Fruit fly (Drosophila melanogaster): ENCODE measurements around the gene nol.

DNA sequence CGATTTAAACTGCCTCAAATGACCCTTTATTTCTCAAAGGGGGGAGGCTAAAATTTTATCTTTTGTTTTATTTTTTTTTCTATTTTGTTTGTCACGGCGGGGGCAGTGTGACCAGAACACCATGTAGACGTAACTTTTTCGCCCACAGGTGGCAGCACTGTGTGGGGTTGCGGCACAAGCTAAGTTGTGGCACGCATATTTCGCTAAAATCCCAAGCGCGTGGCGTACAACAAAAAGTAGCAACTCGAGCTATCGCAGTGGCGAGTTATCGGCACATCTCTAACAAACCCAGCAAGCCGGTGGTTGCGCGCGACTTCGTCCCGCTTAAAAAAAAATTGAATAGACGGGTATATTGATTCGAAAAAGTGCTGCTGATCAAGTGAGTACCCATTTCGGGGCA, 7.5 kb upstream of the nol start, which contains the start of the genes Ufd1 and NaPi-III:
- no peak for TF ChIP-seq Sin3A (optimal IDR thresholded peaks at IDR 0.05)
- TF ChIP-seq insv (optimal IDR thresholded peaks at IDR 0.05): no peak
- no peak for TF ChIP-seq h (optimal IDR thresholded peaks at IDR 0.05)
- TF ChIP-seq psq (optimal IDR thresholded peaks at IDR 0.05): no peak
- TF ChIP-seq Myc (optimal IDR thresholded peaks at IDR 0.05): no peak
- no peak for TF ChIP-seq ttk (optimal IDR thresholded peaks at IDR 0.05)

Data from Kc167 (cell line).